Fruit fly (Drosophila melanogaster) S2 (cell line): ENCODE results near the gene CG14930.

ENCODE experiments used
- CG8478 ChIP-seq: fragments of >200 bp; optimal IDR thresholded peaks from 2 replicates; lab custom pipeline; 2018
- CTCF ChIP-seq, 2 experiments: fragments of >200 bp; optimal IDR thresholded peaks; 2 replicates each; lab custom pipeline; 2018

dm6 chr2L:11484407-11484806 lies 36.7 kb downstream of the CG14930 start, which contains the start of the genes CG43355 and sala:
- no peak for TF ChIP-seq CTCF (optimal IDR thresholded peaks at IDR 0.05; lab: Kevin White, UChicago)
- TF ChIP-seq CG8478 (lab: Kevin White, UChicago), result no peak
